Worm (Caenorhabditis elegans) whole organism, L1 larva: ENCODE results near the gene srh-147.

Experiments
- elt-2 ChIP-seq: sonication (generic microtip); optimal IDR thresholded peaks from 2 replicates; lab custom pipeline; 2016; ENCODE audit warnings: missing genetic modification characterization, mild to moderate bottlenecking, inconsistent platforms, missing compliant biosample characterization, missing genetic modification reagents
- fos-1 ChIP-seq: fragments of 150-350 bp; optimal IDR thresholded peaks from 2 replicates; lab custom pipeline; 2014; ENCODE audit warnings: missing biosample characterization, missing genetic modification characterization
- lin-13 ChIP-seq: fragments of 150-350 bp; optimal IDR thresholded peaks from 2 replicates; lab custom pipeline; 2014; ENCODE audit warnings: missing biosample characterization, missing genetic modification reagents, missing genetic modification characterization
- nhr-11 ChIP-seq: fragments of 150-350 bp; optimal IDR thresholded peaks from 2 replicates; lab custom pipeline; 2014; ENCODE audit warnings: missing biosample characterization, missing genetic modification characterization
- nhr-237 ChIP-seq: fragments of 150-350 bp; optimal IDR thresholded peaks from 2 replicates; lab custom pipeline; 2014; ENCODE audit warnings: missing biosample characterization, missing genetic modification characterization
- nhr-76 ChIP-seq: sonication (generic microtip); optimal IDR thresholded peaks from 2 replicates; lab custom pipeline; 2017; ENCODE audit warnings: missing biosample characterization, missing genetic modification characterization
- pqm-1 ChIP-seq: sonication (generic microtip); optimal IDR thresholded peaks from 3 replicates; lab custom pipeline; 2017; ENCODE audit warnings: missing biosample characterization, missing genetic modification characterization
- unc-62 ChIP-seq: fragments of 150-350 bp; optimal IDR thresholded peaks from 2 replicates; lab custom pipeline; 2014; ENCODE audit warnings: missing biosample characterization, missing genetic modification reagents, missing genetic modification characterization

- TF ChIP-seq nhr-76 (no peak), fos-1 (no peak), elt-2 (tag; lab: Kevin White, UChicago) (no peak), nhr-11 (no peak), lin-13 (GFP tag; lab: Kevin White, UChicago) (no peak), pqm-1 (tag; lab: Kevin White, UChicago) (no peak), unc-62 (GFP tag; lab: Kevin White, UChicago) (no peak), nhr-237 (tag; lab: Kevin White, UChicago) (no peak)
Measured at ce11 chrV:15833622-15834021, 16.5 kb downstream of the srh-147 start, which contains the start of gene srbc-54.
